Fruit fly (Drosophila melanogaster) whole organism, embryonic: ENCODE results near the gene Cyp4ac2.

Experiments used
- CG11093 ChIP-seq: fragments of 200-800 bp; sonication (Bioruptor generic); IDR thresholded peaks from 3 replicates; pipeline ENCODE4 v1.3.6; 2022; ENCODE audit warnings: missing biosample characterization, missing genetic modification characterization
- CG12744 ChIP-seq: fragments of 200-800 bp; sonication (Bioruptor generic); optimal IDR thresholded peaks from 2 replicates; lab custom pipeline; 2016; ENCODE audit warnings: missing biosample characterization, missing genetic modification characterization
- CG12769 ChIP-seq: fragments of 200-800 bp; sonication (Bioruptor generic); optimal IDR thresholded peaks from 2 replicates; lab custom pipeline; 2019; ENCODE audit warnings: missing biosample characterization, mild to moderate bottlenecking, missing genetic modification characterization, moderate library complexity
- CG17186 ChIP-seq: fragments of 200-800 bp; sonication (Bioruptor generic); optimal IDR thresholded peaks from 3 replicates; lab custom pipeline; 2017; ENCODE audit warnings: missing biosample characterization, missing genetic modification reagents, missing genetic modification characterization
- CG17361 ChIP-seq: fragments of 200-800 bp; sonication (Bioruptor generic); IDR thresholded peaks from 3 replicates; pipeline ENCODE4 v1.3.6; 2022; ENCODE audit warnings: missing biosample characterization, missing genetic modification characterization
- CG18476 ChIP-seq: fragments of 200-800 bp; sonication (Bioruptor generic); optimal IDR thresholded peaks from 2 replicates; lab custom pipeline; 2016; ENCODE audit warnings: missing biosample characterization, mild to moderate bottlenecking, missing genetic modification characterization
- CG2120 ChIP-seq: fragments of 200-800 bp; sonication (Bioruptor generic); optimal IDR thresholded peaks from 3 replicates; lab custom pipeline; 2016; ENCODE audit warnings: missing biosample characterization, missing genetic modification characterization
- CG30020 ChIP-seq: fragments of 200-800 bp; optimal IDR thresholded peaks from 2 replicates; lab custom pipeline; 2019; ENCODE audit warnings: missing biosample characterization, mild to moderate bottlenecking, missing genetic modification characterization, moderate library complexity
- CG32767 ChIP-seq: fragments of 200-800 bp; sonication (Bioruptor generic); IDR thresholded peaks from 2 replicates; pipeline ENCODE4 v1.3.6; 2022; ENCODE audit warnings: missing biosample characterization, missing genetic modification characterization
- CG34422 ChIP-seq: fragments of 200-800 bp; sonication (Bioruptor generic); IDR thresholded peaks from 3 replicates; pipeline ENCODE4 v1.3.6; 2022; ENCODE audit warnings: missing biosample characterization, missing genetic modification characterization
- CG3726 ChIP-seq: fragments of 200-800 bp; sonication (Bioruptor generic); IDR thresholded peaks from 3 replicates; pipeline ENCODE4, ENCODE4 v1.3.6; 2022; ENCODE audit warnings: missing biosample characterization, missing genetic modification characterization
- CG3847 ChIP-seq: fragments of 200-800 bp; sonication (Bioruptor generic); IDR thresholded peaks from 2 replicates; pipeline ENCODE4 v1.3.6; 2022; ENCODE audit warnings: missing biosample characterization, missing genetic modification characterization
- CG4360 ChIP-seq: fragments of 200-800 bp; sonication (Bioruptor generic); IDR thresholded peaks from 2 replicates; pipeline ENCODE4 v1.3.6; 2022; ENCODE audit warnings: missing biosample characterization, missing genetic modification characterization
- CG6683 ChIP-seq: fragments of 200-800 bp; sonication (Bioruptor generic); optimal IDR thresholded peaks from 2 replicates; lab custom pipeline; 2017; ENCODE audit warnings: missing biosample characterization, mild to moderate bottlenecking, missing genetic modification characterization, missing genetic modification reagents
- CG6791 ChIP-seq: fragments of 200-800 bp; sonication (Bioruptor generic); IDR thresholded peaks from 3 replicates; pipeline ENCODE4 v1.3.6; 2022; ENCODE audit warnings: missing biosample characterization, missing genetic modification characterization; ENCODE audit not compliant: partially characterized antibody
- CG7271 ChIP-seq: fragments of 200-800 bp; sonication (Bioruptor generic); optimal IDR thresholded peaks from 2 replicates; lab custom pipeline; 2018; ENCODE audit warnings: missing biosample characterization, mild to moderate bottlenecking, missing genetic modification characterization, moderate library complexity
- CG8388 ChIP-seq: fragments of 200-800 bp; sonication (Bioruptor generic); optimal IDR thresholded peaks from 2 replicates; lab custom pipeline; 2019; ENCODE audit warnings: missing biosample characterization, mild to moderate bottlenecking, missing genetic modification characterization, moderate library complexity
- CG8924 ChIP-seq: fragments of 200-800 bp; optimal IDR thresholded peaks from 3 replicates; lab custom pipeline; 2019; ENCODE audit warnings: missing biosample characterization, mild to moderate bottlenecking, missing genetic modification characterization, moderate library complexity
- CG9817 ChIP-seq: fragments of 200-800 bp; sonication (Bioruptor generic); optimal IDR thresholded peaks from 2 replicates; lab custom pipeline; 2018; ENCODE audit warnings: missing biosample characterization, mild to moderate bottlenecking, missing genetic modification characterization, moderate library complexity
- CHES-1-like ChIP-seq: fragments of 200-800 bp; sonication (Bioruptor generic); optimal IDR thresholded peaks from 2 replicates; lab custom pipeline; 2016; ENCODE audit warnings: missing biosample characterization, missing genetic modification characterization
- Dll ChIP-seq: fragments of 200-800 bp; sonication (Bioruptor generic); IDR thresholded peaks from 4 replicates; pipeline ENCODE4 v1.3.6; 2022; ENCODE audit warnings: missing biosample characterization, missing genetic modification characterization; ENCODE audit not compliant: partially characterized antibody
- Dref ChIP-seq: fragments of 200-800 bp; sonication (Bioruptor generic); IDR thresholded peaks from 2 replicates; pipeline ENCODE4 v1.3.6; 2022; ENCODE audit warnings: missing biosample characterization, missing genetic modification characterization
- Hmx ChIP-seq: fragments of 200-800 bp; sonication (Bioruptor generic); optimal IDR thresholded peaks from 2 replicates; lab custom pipeline; 2016; ENCODE audit warnings: missing biosample characterization, missing genetic modification characterization
- Hr78 ChIP-seq, 2 experiments: fragments of 200-800 bp in 1 of 2; fragments of >200 bp in 1 of 2; sonication (Bioruptor generic) in 1 of 2; optimal IDR thresholded peaks; 2 replicates each; lab custom pipeline; 2017 to 2019; ENCODE audit warnings: missing biosample characterization in 2 of 2, missing genetic modification characterization in 2 of 2, mild to moderate bottlenecking in 1 of 2, moderate library complexity in 1 of 2
- Lhr ChIP-seq: fragments of 200-800 bp; sonication (Bioruptor generic); optimal IDR thresholded peaks from 3 replicates; lab custom pipeline; 2017; ENCODE audit warnings: mild to moderate bottlenecking, missing biosample characterization, missing genetic modification reagents, missing genetic modification characterization
- Sox102F ChIP-seq: fragments of 200-800 bp; sonication (Bioruptor generic); optimal IDR thresholded peaks from 2 replicates; lab custom pipeline; 2018; ENCODE audit warnings: missing biosample characterization, mild to moderate bottlenecking, missing genetic modification characterization, moderate library complexity
- Sry-β ChIP-seq: fragments of 200-800 bp; sonication (Bioruptor generic); optimal IDR thresholded peaks from 2 replicates; lab custom pipeline; 2018; ENCODE audit warnings: missing biosample characterization, mild to moderate bottlenecking, missing genetic modification characterization, moderate library complexity
- Tbp ChIP-seq: fragments of >200 bp; optimal IDR thresholded peaks from 2 replicates; lab custom pipeline; 2018; ENCODE audit warnings: missing biosample characterization, missing genetic modification characterization
- ab ChIP-seq: fragments of 200-800 bp; sonication (Bioruptor generic); optimal IDR thresholded peaks from 2 replicates; lab custom pipeline; 2016; ENCODE audit warnings: missing biosample characterization, missing genetic modification characterization
- abd-A ChIP-seq: fragments of 200-800 bp; sonication (Bioruptor generic); optimal IDR thresholded peaks from 3 replicates; lab custom pipeline; 2019; ENCODE audit warnings: missing biosample characterization, mild to moderate bottlenecking, missing genetic modification characterization, moderate library complexity
- al ChIP-seq: fragments of 200-800 bp; sonication (Bioruptor generic); IDR thresholded peaks from 2 replicates; pipeline ENCODE4 v1.3.6; 2022; ENCODE audit warnings: missing biosample characterization, missing genetic modification characterization
- bab2 ChIP-seq: fragments of 200-800 bp; sonication (Bioruptor generic); optimal IDR thresholded peaks from 2 replicates; lab custom pipeline; 2016; ENCODE audit warnings: missing biosample characterization, missing genetic modification characterization
- bbx ChIP-seq: fragments of 200-800 bp; sonication (Bioruptor generic); IDR thresholded peaks from 2 replicates; pipeline ENCODE4 v1.3.6; 2022; ENCODE audit warnings: missing biosample characterization, missing genetic modification characterization; ENCODE audit not compliant: partially characterized antibody
- cg ChIP-seq: fragments of 200-800 bp; sonication (Bioruptor generic); optimal IDR thresholded peaks from 3 replicates; lab custom pipeline; 2019; ENCODE audit warnings: missing biosample characterization, mild to moderate bottlenecking, missing genetic modification characterization, moderate library complexity
- chn ChIP-seq: fragments of 200-800 bp; sonication (Bioruptor generic); optimal IDR thresholded peaks from 2 replicates; lab custom pipeline; 2016; ENCODE audit warnings: missing biosample characterization, missing genetic modification characterization
- crp ChIP-seq, 2 experiments: fragments of 200-800 bp; sonication (Bioruptor generic); optimal IDR thresholded peaks; 2 replicates in 1 of 2; 3 replicates in 1 of 2; lab custom pipeline; 2017; ENCODE audit warnings: missing biosample characterization in 2 of 2, missing genetic modification characterization in 2 of 2, mild to moderate bottlenecking in 1 of 2, moderate library complexity in 1 of 2
- dati ChIP-seq: fragments of 200-800 bp; sonication (Bioruptor generic); IDR thresholded peaks from 2 replicates; pipeline ENCODE4 v1.3.6; 2022; ENCODE audit warnings: missing biosample characterization, missing genetic modification characterization
- dmrt99B ChIP-seq: fragments of 200-800 bp; sonication (Bioruptor generic); optimal IDR thresholded peaks from 2 replicates; lab custom pipeline; 2018; ENCODE audit warnings: missing biosample characterization, mild to moderate bottlenecking, missing genetic modification characterization, moderate library complexity
- gem ChIP-seq: fragments of 200-800 bp; sonication (Bioruptor generic); optimal IDR thresholded peaks from 2 replicates; lab custom pipeline; 2019; ENCODE audit warnings: missing biosample characterization, mild to moderate bottlenecking, missing genetic modification characterization, moderate library complexity
- grau ChIP-seq: fragments of 200-800 bp; optimal IDR thresholded peaks from 3 replicates; lab custom pipeline; 2019; ENCODE audit warnings: missing biosample characterization, mild to moderate bottlenecking, missing genetic modification characterization, moderate library complexity
- hb ChIP-seq: fragments of 200-800 bp; sonication (Bioruptor generic); IDR thresholded peaks from 3 replicates; pipeline ENCODE4 v1.3.6; 2022; ENCODE audit warnings: missing biosample characterization, missing genetic modification characterization; ENCODE audit not compliant: partially characterized antibody
- inv ChIP-seq: fragments of 200-800 bp; sonication (Bioruptor generic); IDR thresholded peaks from 2 replicates; pipeline ENCODE4 v1.3.6; 2022; ENCODE audit warnings: missing biosample characterization, missing genetic modification characterization; ENCODE audit not compliant: partially characterized antibody
- kah ChIP-seq: fragments of 200-800 bp; sonication (Bioruptor generic); optimal IDR thresholded peaks from 2 replicates; lab custom pipeline; 2018; ENCODE audit warnings: missing biosample characterization, mild to moderate bottlenecking, missing genetic modification characterization
- ken ChIP-seq: fragments of 200-800 bp; sonication (Bioruptor generic); IDR thresholded peaks from 3 replicates; pipeline ENCODE4 v1.3.6; 2022; ENCODE audit warnings: missing biosample characterization, missing genetic modification characterization
- peb ChIP-seq: fragments of 200-800 bp; sonication (Bioruptor generic); IDR thresholded peaks from 2 replicates; pipeline ENCODE4 v1.3.6; 2022; ENCODE audit warnings: missing biosample characterization, missing genetic modification characterization
- ranshi ChIP-seq: fragments of 200-800 bp; sonication (Bioruptor generic); IDR thresholded peaks from 2 replicates; pipeline ENCODE4 v1.3.6; 2022; ENCODE audit warnings: missing biosample characterization, missing genetic modification characterization
- sqz ChIP-seq: fragments of 200-800 bp; sonication (Bioruptor generic); optimal IDR thresholded peaks from 3 replicates; lab custom pipeline; 2018; ENCODE audit warnings: missing biosample characterization, mild to moderate bottlenecking, missing genetic modification characterization
- ttk ChIP-seq: fragments of 200-800 bp; sonication (Bioruptor generic); IDR thresholded peaks from 2 replicates; pipeline ENCODE4 v2.1.2; 2022; ENCODE audit warnings: missing biosample characterization, missing genetic modification characterization
- tx ChIP-seq: fragments of 200-800 bp; sonication (Bioruptor generic); optimal IDR thresholded peaks from 2 replicates; lab custom pipeline; 2016; ENCODE audit warnings: missing biosample characterization, missing genetic modification characterization

Cyp4ac2 gene

DNA sequence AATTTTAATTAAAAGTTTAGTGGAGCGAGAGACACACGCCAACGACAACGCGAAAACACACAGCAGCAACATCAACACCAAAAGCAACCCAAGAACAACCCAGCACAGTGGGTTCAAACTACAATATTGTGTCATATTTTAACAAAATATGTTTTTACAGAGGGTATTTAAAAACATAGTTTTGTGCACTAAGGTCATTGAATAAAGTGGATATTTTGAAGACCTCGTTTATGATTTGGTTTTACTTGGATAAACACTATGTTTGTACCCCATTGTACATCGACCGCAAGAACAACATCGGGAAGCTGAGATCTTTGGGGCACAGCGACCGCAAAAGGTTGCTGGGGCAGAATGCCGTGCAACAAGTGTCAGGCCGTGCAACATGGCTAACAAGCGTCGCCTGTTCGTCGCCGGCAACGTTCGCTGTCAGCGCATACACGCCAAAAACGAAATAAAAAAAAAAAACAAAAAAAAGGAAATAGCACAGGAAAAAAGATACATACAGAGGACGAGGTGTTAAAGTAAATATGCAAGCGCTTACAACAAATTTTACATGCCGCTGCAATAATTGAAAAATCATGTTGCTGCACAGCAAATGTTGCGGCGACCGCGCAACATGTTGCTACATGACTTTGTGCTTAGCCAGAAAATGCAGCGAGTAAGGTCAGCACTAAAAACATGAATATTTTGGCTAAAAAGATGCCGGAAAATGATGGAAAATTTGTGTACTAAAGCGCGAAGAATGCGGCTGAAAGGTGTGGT lies 4.8 kb upstream of the Cyp4ac2 start (continued):
- TF ChIP-seq bbx (GFP tag; lab: Robert Waterston, UW) (no peak), CG12744 (GFP tag; lab: Kevin White, UChicago) (no peak), CG11093 (GFP tag; lab: Robert Waterston, UW) (no peak), CG4360 (GFP tag; lab: Robert Waterston, UW) (no peak), ab (GFP tag; lab: Kevin White, UChicago) (no peak), CG17186 (no peak), CG3847 (GFP tag; lab: Robert Waterston, UW) (no peak), CG12769 (peak; percentile 29), crp (GFP tag; optimal IDR thresholded peaks at IDR 0.05; lab: Kevin White, UChicago) (no peak), CG3726 (GFP tag; lab: Robert Waterston, UW) (no peak), CG34422 (GFP tag; lab: Robert Waterston, UW) (no peak), Lhr (no peak), CHES-1-like (GFP tag; lab: Kevin White, UChicago) (no peak), CG9817 (no peak), gem (tag; lab: Kevin White, UChicago) (peak; percentile 52), CG17361 (peak; percentile 52; the same call in 1 of the 3 replicates), chn (GFP tag; lab: Kevin White, UChicago) (peak; percentile 28), Dref (no peak), al (no peak), Hmx (GFP tag; lab: Kevin White, UChicago) (no peak), Hr78 (GFP tag; optimal IDR thresholded peaks at IDR 0.05; lab: Kevin White, UChicago) (no peak), Sry-β (no peak), CG6683 (no peak), CG8924 (peak; percentile 19), CG32767 (GFP tag; lab: Robert Waterston, UW) (no peak), CG18476 (no peak), tx (no peak), dati (GFP tag; lab: Robert Waterston, UW) (no peak), ttk (no peak), CG2120 (GFP tag; lab: Kevin White, UChicago) (no peak), inv (GFP tag; lab: Robert Waterston, UW) (no peak), ken (peak; percentile 31; the same call in 1 of the 3 replicates), CG8388 (peak; percentile 9), peb (GFP tag; lab: Robert Waterston, UW) (no peak), hb (GFP tag; lab: Robert Waterston, UW) (no peak), sqz (GFP tag; lab: Kevin White, UChicago) (no peak), abd-A (tag; lab: Kevin White, UChicago) (no peak), Sox102F (peak; percentile 39), dmrt99B (tag; lab: Kevin White, UChicago) (no peak), CG6791 (GFP tag; lab: Robert Waterston, UW) (no peak), Tbp (no peak), cg (GFP tag; lab: Kevin White, UChicago) (no peak), bab2 (GFP tag; lab: Kevin White, UChicago) (no peak), ranshi (GFP tag; lab: Robert Waterston, UW) (no peak), grau (peak; percentile 42), CG30020 (no peak), CG7271 (no peak), Dll (GFP tag; lab: Robert Waterston, UW) (0 out of 4 replicates have a peak, but pooled peaks have one; percentile 20), kah (GFP tag; lab: Kevin White, UChicago) (peak; percentile 14)
